Worm (Caenorhabditis elegans): Measurements from ENCODE around the gene T01C4.8.

Gene T01C4.8

DNA sequence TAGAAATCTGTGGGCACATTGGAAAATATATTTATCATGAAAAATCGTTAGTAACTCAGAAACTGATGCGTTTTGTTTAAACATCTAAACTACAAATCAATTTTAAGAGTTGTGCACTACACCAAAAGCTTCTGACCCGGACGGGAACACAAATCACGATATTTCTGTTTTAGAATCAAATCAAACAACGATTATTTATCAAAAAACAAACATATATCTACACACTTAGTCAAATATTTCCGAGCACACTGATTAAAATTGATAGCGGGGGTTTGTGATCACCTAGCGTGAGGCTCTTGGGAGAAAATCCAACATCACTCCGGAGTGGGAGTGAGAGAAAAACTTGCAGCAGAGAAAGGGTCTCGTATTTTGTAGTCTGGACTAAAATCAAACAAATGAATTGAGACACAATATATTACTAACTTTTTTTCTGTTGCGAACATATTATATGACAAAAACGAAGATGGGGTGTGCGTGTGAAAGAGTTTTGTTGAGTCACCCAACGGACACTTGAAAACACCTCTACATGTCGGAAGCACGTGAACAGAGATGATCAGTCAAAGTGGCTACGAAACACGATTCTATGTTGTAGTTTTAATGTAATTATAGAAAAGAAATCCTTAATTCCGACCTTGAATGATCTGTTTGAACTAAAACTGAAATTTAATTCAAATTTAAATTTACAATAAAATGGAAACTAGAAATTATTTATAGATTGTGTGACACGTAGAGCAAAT lies 33.9 kb downstream of the T01C4.8 start:
- TF ChIP-seq mxl-2 (GFP tag; conservative IDR thresholded peaks at IDR 0.05) (0 out of 2 replicates have a peak, but pooled peaks have one; percentile 44), ama-1 (optimal IDR thresholded peaks at IDR 0.05) (no peak), lin-29 (GFP tag; IDR thresholded peaks at IDR 0.05) (no peak), arid-1 (GFP tag; conservative IDR thresholded peaks at IDR 0.05) (no peak), F26F4.8 (GFP tag; conservative IDR thresholded peaks at IDR 0.05) (no peak), Y48G9A.11 (GFP tag; IDR thresholded peaks at IDR 0.05) (no peak), nhr-77 (tag; optimal IDR thresholded peaks at IDR 0.05) (no peak), egl-27 (tag; optimal IDR thresholded peaks at IDR 0.05) (no peak), nhr-102 (tag; optimal IDR thresholded peaks at IDR 0.05) (peak; percentile 44), F49E8.2 (tag; optimal IDR thresholded peaks at IDR 0.05; ENCODE audit: borderline replicate concordance) (no peak), dmd-6 (GFP tag; IDR thresholded peaks at IDR 0.05) (0 out of 2 replicates have a peak, but pooled peaks have one; percentile 30), dpl-1 (GFP tag; optimal IDR thresholded peaks at IDR 0.05) (no peak), dve-1 (tag; optimal IDR thresholded peaks at IDR 0.05; ENCODE audit: insufficient read depth) (peak; percentile 54), lin-38 (GFP tag; IDR thresholded peaks at IDR 0.05) (no peak), nhr-28 (tag; optimal IDR thresholded peaks at IDR 0.05) (peak; percentile 91), hlh-30 (tag; optimal IDR thresholded peaks at IDR 0.05; ENCODE audit: insufficient read depth) (peak; percentile 2), tag-97 (GFP tag; IDR thresholded peaks at IDR 0.05) (no peak), unc-62 (GFP tag; optimal IDR thresholded peaks at IDR 0.05 in 1 of 2) (peak in 1 of 2 experiments; percentile 48), unc-62 (tag; optimal IDR thresholded peaks at IDR 0.05) (no peak), snpc-4 (tag; optimal IDR thresholded peaks at IDR 0.05) (no peak), rbr-2 (tag; optimal IDR thresholded peaks at IDR 0.05) (no peak), php-3 (GFP tag; IDR thresholded peaks at IDR 0.05) (0 out of 2 replicates have a peak, but pooled peaks have one; percentile 30), vab-7 (GFP tag; IDR thresholded peaks at IDR 0.05) (no peak), F44E2.7 (GFP tag; IDR thresholded peaks at IDR 0.05) (no peak), nhr-237 (tag; optimal IDR thresholded peaks at IDR 0.05) (no peak), mep-1 (tag; optimal IDR thresholded peaks at IDR 0.05) (peak; percentile 25), mdt-29 (GFP tag; IDR thresholded peaks at IDR 0.05) (no peak), ceh-32 (tag; optimal IDR thresholded peaks at IDR 0.05; ENCODE audit: poor library complexity) (no peak), pqm-1 (tag; optimal IDR thresholded peaks at IDR 0.05) (peak; percentile 84), duxl-1 (tag; optimal IDR thresholded peaks at IDR 0.05; ENCODE audit: poor library complexity) (no peak), Y75B8A.6 (GFP tag; IDR thresholded peaks at IDR 0.05) (no peak), daf-16 (GFP tag; optimal IDR thresholded peaks at IDR 0.05) (no peak), daf-16 (tag; optimal IDR thresholded peaks at IDR 0.05) (peak; percentile 57), hlh-11 (tag; optimal IDR thresholded peaks at IDR 0.05) (peak; percentile 50), sdz-12 (GFP tag; optimal IDR thresholded peaks at IDR 0.05) (no peak)

ce11 chrV:7093720-7094401 lies 35.5 kb downstream of the T01C4.8 start, which contains the start of gene nhr-135:
Gene nhr-135, minus strand, starts transcription at chrV:7093770.
- TF ChIP-seq php-3 (GFP tag; IDR thresholded peaks at IDR 0.05) (0 out of 2 replicates have a peak, but pooled peaks have one; percentile 37), daf-8 (GFP tag; IDR thresholded peaks at IDR 0.05) (no peak), ces-1 (GFP tag; optimal IDR thresholded peaks at IDR 0.05) (no peak), saeg-2 (GFP tag; IDR thresholded peaks at IDR 0.05) (0 out of 2 replicates have a peak, but pooled peaks have one; percentile 45), ceh-20 (GFP tag; IDR thresholded peaks at IDR 0.05) (no peak), lin-13 (GFP tag; optimal IDR thresholded peaks at IDR 0.05) (no peak), ZK546.5 (tag; optimal IDR thresholded peaks at IDR 0.05) (no peak), lin-15B (tag; optimal IDR thresholded peaks at IDR 0.05) (no peak), nhr-102 (tag; optimal IDR thresholded peaks at IDR 0.05) (peak; percentile 90), nhr-28 (tag; optimal IDR thresholded peaks at IDR 0.05) (peak; percentile 99), nhr-76 (tag; optimal IDR thresholded peaks at IDR 0.05) (peak; percentile 7), ZK337.2 (GFP tag; IDR thresholded peaks at IDR 0.05) (no peak), tra-1 (GFP tag; IDR thresholded peaks at IDR 0.05) (peak; percentile 76; the same call in 1 of the 2 replicates), aly-2 (tag; optimal IDR thresholded peaks at IDR 0.05) (no peak), nhr-111 (GFP tag; optimal IDR thresholded peaks at IDR 0.05) (no peak), zfp-2 (tag; optimal IDR thresholded peaks at IDR 0.05) (no peak), mes-2 (tag; optimal IDR thresholded peaks at IDR 0.05; ENCODE audit: poor library complexity, severe bottlenecking) (peak; percentile 57), hif-1 (tag; optimal IDR thresholded peaks at IDR 0.05) (peak; percentile 26 to 95)
